Worm (Caenorhabditis elegans): ENCODE measurements around the gene ZC404.16.

- TF ChIP-seq nhr-6 (tag; optimal IDR thresholded peaks at IDR 0.05), result no peak
- TF ChIP-seq lin-13 (GFP tag; optimal IDR thresholded peaks at IDR 0.05), result no peak
- TF ChIP-seq lin-39 (tag; optimal IDR thresholded peaks at IDR 0.05), result no peak
- no peak for TF ChIP-seq unc-62 (GFP tag; optimal IDR thresholded peaks at IDR 0.05)
- no peak for TF ChIP-seq nhr-237 (tag; optimal IDR thresholded peaks at IDR 0.05)
- TF ChIP-seq ama-1 (optimal IDR thresholded peaks at IDR 0.05), result no peak
- no peak for TF ChIP-seq skn-1 (tag; optimal IDR thresholded peaks at IDR 0.05)
- no peak for TF ChIP-seq elt-3 (tag; optimal IDR thresholded peaks at IDR 0.05)
- no peak for TF ChIP-seq snpc-4 (tag; optimal IDR thresholded peaks at IDR 0.05)
Measured at ce11 chrV:6787906-6788430, 14.3 kb upstream of the ZC404.16 start, which contains the start of gene ZC404.2.
